Fruit fly (Drosophila melanogaster): ENCODE data around the gene CG34295.

Gene CG34295

DNA sequence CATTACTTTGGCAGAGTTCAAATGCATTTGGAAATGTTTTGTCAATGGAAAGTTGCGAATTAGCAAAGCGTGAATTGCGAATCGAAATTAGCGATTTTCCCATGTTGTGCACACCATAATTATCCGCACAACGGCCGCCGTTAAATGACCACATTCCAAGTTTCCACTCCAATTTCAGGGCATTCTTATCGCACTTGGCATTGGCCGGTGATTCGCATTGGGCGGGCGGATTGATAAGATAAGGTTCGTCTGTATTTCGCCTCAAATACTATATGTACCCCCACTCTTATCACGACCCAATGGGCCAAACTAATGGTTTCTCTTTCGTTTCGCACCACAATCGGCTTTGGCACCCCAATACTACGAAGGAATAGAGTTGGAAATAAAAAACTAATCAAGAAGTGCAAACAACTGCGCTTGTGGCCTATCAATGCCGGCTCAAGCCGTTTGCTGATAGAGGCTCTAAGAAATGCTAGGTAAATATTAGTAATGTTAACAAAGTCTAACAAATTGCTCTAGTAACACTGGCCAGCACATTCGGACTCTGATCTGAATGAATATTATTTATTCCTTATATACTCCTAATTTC lies 40.0 kb downstream of the CG34295 start:
- TF ChIP-seq Pif1B (GFP tag; optimal IDR thresholded peaks at IDR 0.05) (no peak), EcR (GFP tag; optimal IDR thresholded peaks at IDR 0.05) (no peak), gl (tag; optimal IDR thresholded peaks at IDR 0.05) (no peak), CG8159 (tag; optimal IDR thresholded peaks at IDR 0.05) (no peak), Pif1A (GFP tag; optimal IDR thresholded peaks at IDR 0.05) (no peak), CG14655 (GFP tag; optimal IDR thresholded peaks at IDR 0.05) (no peak), fd96Ca (GFP tag; IDR thresholded peaks at IDR 0.05) (no peak), D1 (tag; optimal IDR thresholded peaks at IDR 0.05) (no peak), CG10348 (GFP tag; IDR thresholded peaks at IDR 0.05) (no peak)

- no peak for TF ChIP-seq CG17806 (tag; optimal IDR thresholded peaks at IDR 0.05)
- TF ChIP-seq Snoo (tag; optimal IDR thresholded peaks at IDR 0.05): peak; percentile 42
Observed at dm6 chr3R:28830746-28831145, 41.3 kb downstream of the CG34295 start.

- 0 out of 3 replicates have a peak, but pooled peaks have one; percentile 27 for TF ChIP-seq fd96Ca (GFP tag; IDR thresholded peaks at IDR 0.05)
- no peak for TF ChIP-seq CG14655 (GFP tag; optimal IDR thresholded peaks at IDR 0.05)
Observed at dm6 chr3R:28831172-28831571, 41.8 kb downstream of the CG34295 start.

- TF ChIP-seq gl (tag; optimal IDR thresholded peaks at IDR 0.05): peak; percentile 46
- TF ChIP-seq Pif1B (GFP tag; optimal IDR thresholded peaks at IDR 0.05): peak; percentile 16
- peak; percentile 53 for TF ChIP-seq CG15710 (tag; optimal IDR thresholded peaks at IDR 0.05)
- TF ChIP-seq CG14655 (GFP tag; optimal IDR thresholded peaks at IDR 0.05): no peak
- no peak for TF ChIP-seq Pif1A (GFP tag; optimal IDR thresholded peaks at IDR 0.05)
- TF ChIP-seq CG12605 (GFP tag; IDR thresholded peaks at IDR 0.05): peak; percentile 50
- peak; percentile 22 for TF ChIP-seq CG17806 (tag; optimal IDR thresholded peaks at IDR 0.05)
- TF ChIP-seq rn (GFP tag; IDR thresholded peaks at IDR 0.05): 0 out of 2 replicates have a peak, but pooled peaks have one; percentile 18
- TF ChIP-seq CG13204 (GFP tag; optimal IDR thresholded peaks at IDR 0.05): no peak
- TF ChIP-seq Snoo (tag; optimal IDR thresholded peaks at IDR 0.05): no peak
- TF ChIP-seq CG8159 (tag; optimal IDR thresholded peaks at IDR 0.05): peak; percentile 19
- no peak for TF ChIP-seq EcR (GFP tag; optimal IDR thresholded peaks at IDR 0.05)
- peak; percentile 4 for TF ChIP-seq CG8301 (tag; optimal IDR thresholded peaks at IDR 0.05)
- TF ChIP-seq CG34367 (tag; optimal IDR thresholded peaks at IDR 0.05): peak; percentile 48
- TF ChIP-seq CG32121 (GFP tag; IDR thresholded peaks at IDR 0.05): peak; percentile 25; the same call in 1 of the 2 replicates
- no peak; the same call in 1 of the 3 replicates for TF ChIP-seq fd96Ca (GFP tag; IDR thresholded peaks at IDR 0.05)
- no peak for TF ChIP-seq CG10348 (GFP tag; IDR thresholded peaks at IDR 0.05)
- TF ChIP-seq CG4496 (GFP tag; IDR thresholded peaks at IDR 0.05): peak; percentile 67; the same call in 2 of the 3 replicates
- TF ChIP-seq CG9948 (tag; optimal IDR thresholded peaks at IDR 0.05): no peak
- no peak for TF ChIP-seq D1 (tag; optimal IDR thresholded peaks at IDR 0.05)
- peak; percentile 67 for TF ChIP-seq Ets98B (GFP tag; IDR thresholded peaks at IDR 0.05)
Observed at dm6 chr3R:28831626-28832267, 42.3 kb downstream of the CG34295 start, which contains the start of gene WASp. Gene WASp (minus strand): TSS chr3R:28832024.
